Fruit fly (Drosophila melanogaster) S2 (cell line): ENCODE measurements around the gene eater.

Experiments used
- CG8478 ChIP-seq: fragments of >200 bp; optimal IDR thresholded peaks from 2 replicates; lab custom pipeline; 2018
- CTCF ChIP-seq, 2 experiments: fragments of >200 bp; optimal IDR thresholded peaks; 2 replicates each; lab custom pipeline; 2018

DNA sequence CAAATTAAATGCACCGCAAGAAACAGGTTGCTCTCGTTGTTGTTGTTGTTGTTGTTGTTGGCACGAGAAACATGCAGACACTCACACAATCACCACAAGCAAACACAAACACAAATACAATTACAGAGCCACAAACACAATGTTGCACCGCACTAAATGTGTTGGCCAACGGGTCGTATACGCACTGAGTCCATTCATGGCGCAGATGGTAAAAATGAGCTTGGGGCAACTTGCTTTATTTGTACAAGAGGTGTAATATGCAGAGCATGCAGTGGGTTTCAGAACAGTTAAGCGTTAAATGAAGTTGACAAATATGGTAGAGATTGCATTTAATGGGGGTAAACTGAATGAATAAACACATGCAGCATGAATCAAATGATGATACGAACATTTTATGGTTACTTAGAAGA is 38.4 kb upstream of the eater start:
- TF ChIP-seq CTCF (optimal IDR thresholded peaks at IDR 0.05; lab: Kevin White, UChicago) (no peak), CG8478 (no peak)
